Worm (Caenorhabditis elegans): ENCODE results near the gene str-256.

ce11 chrV:489320-489719 lies 11.8 kb downstream of the str-256 start, which contains the start of gene nhr-106:
- TF ChIP-seq nhr-85 (tag): no peak
- TF ChIP-seq jun-1 (tag; optimal IDR thresholded peaks at IDR 0.05): no peak
- TF ChIP-seq nhr-11 (tag; optimal IDR thresholded peaks at IDR 0.05): no peak
- no peak for TF ChIP-seq zag-1 (tag; optimal IDR thresholded peaks at IDR 0.05)
- no peak for TF ChIP-seq fkh-4 (tag; optimal IDR thresholded peaks at IDR 0.05; ENCODE audit: borderline replicate concordance)
- TF ChIP-seq ces-1 (GFP tag; optimal IDR thresholded peaks at IDR 0.05): no peak
- no peak for TF ChIP-seq egl-27 (tag; optimal IDR thresholded peaks at IDR 0.05)

Measured in whole organism, L1 larva.